Worm (Caenorhabditis elegans) whole organism, L4 larva: ENCODE results near the gene Y6E2A.1.

ENCODE experiments used
- D1046.2 ChIP-seq: fragments of 200-800 bp; sonication (Bioruptor generic); IDR thresholded peaks from 2 replicates; pipeline ENCODE4 v1.3.6; 2022; ENCODE audit warnings: missing genetic modification characterization, missing compliant biosample characterization
- F37D6.2 ChIP-seq: sonication (generic microtip); optimal IDR thresholded peaks from 2 replicates; lab custom pipeline; 2016; ENCODE audit warnings: mild to moderate bottlenecking, missing genetic modification characterization, missing compliant biosample characterization
- F49E8.2 ChIP-seq: sonication (generic microtip); optimal IDR thresholded peaks from 2 replicates; lab custom pipeline; 2016; ENCODE audit warnings: missing compliant biosample characterization, mild to moderate bottlenecking, missing genetic modification characterization, borderline replicate concordance
- R02D3.7 ChIP-seq: fragments of 150-350 bp; sonication (generic microtip); optimal IDR thresholded peaks from 3 replicates; lab custom pipeline; 2014; ENCODE audit warnings: missing biosample characterization, missing genetic modification characterization
- T20F7.1 ChIP-seq: fragments of 200-800 bp; sonication (Bioruptor generic); optimal IDR thresholded peaks from 2 replicates; lab custom pipeline; 2018; ENCODE audit warnings: mild to moderate bottlenecking, missing genetic modification characterization, missing compliant biosample characterization
- T26A8.4 ChIP-seq: fragments of 200-800 bp; sonication (Bioruptor generic); IDR thresholded peaks from 2 replicates; pipeline ENCODE4 v1.3.6; 2022; ENCODE audit warnings: missing genetic modification characterization, missing compliant biosample characterization
- Y105C5A.15 ChIP-seq: fragments of 200-800 bp; sonication (Bioruptor generic); IDR thresholded peaks from 2 replicates; pipeline ENCODE4 v1.3.6; 2022; ENCODE audit warnings: missing genetic modification characterization, missing compliant biosample characterization
- ZK546.5 ChIP-seq, 2 experiments: sonication (generic microtip); optimal IDR thresholded peaks; 2 replicates each; lab custom pipeline; 2017; ENCODE audit warnings: missing biosample characterization in 2 of 2, missing genetic modification characterization in 2 of 2
- aha-1 ChIP-seq: fragments of 150-350 bp; peaks from one replicate; lab custom pipeline; 2014; ENCODE audit warnings: missing biosample characterization, missing genetic modification characterization
- ceh-20 ChIP-seq: fragments of 200-800 bp; sonication (Bioruptor generic); IDR thresholded peaks from 2 replicates; pipeline ENCODE4 v1.3.6; 2022; ENCODE audit warnings: missing genetic modification reagents, missing genetic modification characterization, missing compliant biosample characterization
- ceh-44 ChIP-seq: fragments of 200-800 bp; sonication (Bioruptor generic); IDR thresholded peaks from 2 replicates; pipeline ENCODE4 v1.3.6; 2022; ENCODE audit warnings: missing genetic modification reagents, missing genetic modification characterization, missing compliant biosample characterization
- ceh-82 ChIP-seq: sonication (generic microtip); optimal IDR thresholded peaks from 2 replicates; lab custom pipeline; 2017; ENCODE audit warnings: missing biosample characterization, missing genetic modification characterization
- daf-16 ChIP-seq, 3 experiments: sonication (generic microtip); optimal IDR thresholded peaks; 2 replicates each; lab custom pipeline; 2016 to 2017; ENCODE audit warnings: missing genetic modification characterization in 3 of 3, missing genetic modification reagents in 3 of 3, mild to moderate bottlenecking in 2 of 3, missing compliant biosample characterization in 2 of 3, missing biosample characterization in 1 of 3, moderate library complexity in 1 of 3
- dmd-6 ChIP-seq: fragments of 200-800 bp; sonication (Bioruptor generic); IDR thresholded peaks from 2 replicates; pipeline ENCODE4 v1.3.6; 2022; ENCODE audit warnings: missing genetic modification reagents, missing genetic modification characterization, missing compliant biosample characterization
- dmd-8 ChIP-seq: fragments of 200-800 bp; sonication (Bioruptor generic); IDR thresholded peaks from 2 replicates; pipeline ENCODE4 v1.3.6; 2022; ENCODE audit warnings: missing genetic modification characterization, missing compliant biosample characterization
- dmd-9 ChIP-seq: fragments of 200-800 bp; sonication (Bioruptor generic); IDR thresholded peaks from 2 replicates; pipeline ENCODE4 v1.3.6; 2022; ENCODE audit warnings: missing genetic modification reagents, missing genetic modification characterization, missing compliant biosample characterization
- dve-1 ChIP-seq: sonication (generic microtip); optimal IDR thresholded peaks from 2 replicates; lab custom pipeline; 2017; ENCODE audit warnings: antibody characterized with exemption, mild to moderate bottlenecking, missing genetic modification characterization, missing compliant biosample characterization; ENCODE audit not compliant: insufficient read depth
- fos-1 ChIP-seq: fragments of 150-350 bp; optimal IDR thresholded peaks from 2 replicates; lab custom pipeline; 2014; ENCODE audit warnings: missing biosample characterization, missing genetic modification characterization
- hlh-30 ChIP-seq: sonication (generic microtip); optimal IDR thresholded peaks from 2 replicates; lab custom pipeline; 2017; ENCODE audit warnings: antibody characterized with exemption, mild to moderate bottlenecking, missing genetic modification characterization, missing compliant biosample characterization; ENCODE audit not compliant: insufficient read depth
- lin-13 ChIP-seq: fragments of 150-350 bp; optimal IDR thresholded peaks from 2 replicates; lab custom pipeline; 2014; ENCODE audit warnings: missing biosample characterization, missing genetic modification reagents, missing genetic modification characterization
- mdt-29 ChIP-seq: fragments of 200-800 bp; sonication (Bioruptor generic); IDR thresholded peaks from 2 replicates; pipeline ENCODE4 v1.3.6; 2022; ENCODE audit warnings: missing genetic modification reagents, missing genetic modification characterization, missing compliant biosample characterization
- mxl-2 ChIP-seq: fragments of 200-800 bp; sonication (Bioruptor generic); conservative IDR thresholded peaks from 2 replicates; pipeline ENCODE4 v1.3.6; 2022; ENCODE audit warnings: missing genetic modification reagents, missing genetic modification characterization, missing compliant biosample characterization
- nhr-25 ChIP-seq: sonication (generic microtip); optimal IDR thresholded peaks from 2 replicates; lab custom pipeline; 2017; ENCODE audit warnings: missing genetic modification characterization, mild to moderate bottlenecking, missing compliant biosample characterization, antibody characterized with exemption, moderate library complexity, borderline replicate concordance; ENCODE audit not compliant: insufficient read depth
- nhr-28 ChIP-seq: fragments of 150-350 bp; optimal IDR thresholded peaks from 2 replicates; lab custom pipeline; 2014; ENCODE audit warnings: missing biosample characterization, missing genetic modification characterization
- nhr-42 ChIP-seq: fragments of 200-800 bp; sonication (Bioruptor generic); IDR thresholded peaks from 2 replicates; pipeline ENCODE4 v1.3.6; 2022; ENCODE audit warnings: missing genetic modification characterization, missing compliant biosample characterization
- nhr-77 ChIP-seq: fragments of 150-350 bp; optimal IDR thresholded peaks from 2 replicates; lab custom pipeline; 2014; ENCODE audit warnings: missing biosample characterization, missing genetic modification characterization
- pha-4 ChIP-seq, 2 experiments: fragments of 150-350 bp in 1 of 2; fragments of 200-800 bp in 1 of 2; sonication (Bioruptor generic) in 1 of 2; IDR thresholded peaks in 1 of 2; optimal IDR thresholded peaks in 1 of 2; 2 replicates each; pipeline versions ENCODE4 v1.3.6 to Lab custom; 2014 to 2022; ENCODE audit warnings: missing genetic modification characterization in 2 of 2, missing genetic modification reagents in 2 of 2, missing biosample characterization in 1 of 2, missing compliant biosample characterization in 1 of 2
- php-3 ChIP-seq: fragments of 200-800 bp; sonication (Bioruptor generic); IDR thresholded peaks from 2 replicates; pipeline ENCODE4 v1.3.6; 2022; ENCODE audit warnings: missing genetic modification reagents, missing genetic modification characterization, missing compliant biosample characterization
- tra-1 ChIP-seq: fragments of 200-800 bp; sonication (Bioruptor generic); IDR thresholded peaks from 2 replicates; pipeline ENCODE4 v1.3.6; 2022; ENCODE audit warnings: missing genetic modification reagents, missing genetic modification characterization, missing compliant biosample characterization
- unc-62 ChIP-seq, 3 experiments: fragments of 150-350 bp in 1 of 3; sonication (generic microtip); optimal IDR thresholded peaks in 2 of 3; peaks in 1 of 3; 1 replicate in 1 of 3; 2 replicates in 2 of 3; lab custom pipeline; 2014 to 2017; ENCODE audit warnings: missing biosample characterization in 3 of 3, missing genetic modification characterization in 3 of 3, missing genetic modification reagents in 3 of 3, missing genotype in 1 of 3
- vab-7 ChIP-seq: fragments of 200-800 bp; sonication (Bioruptor generic); IDR thresholded peaks from 2 replicates; pipeline ENCODE4 v1.3.6; 2022; ENCODE audit warnings: missing genetic modification reagents, missing genetic modification characterization, missing compliant biosample characterization
- zip-2 ChIP-seq: fragments of 150-350 bp; optimal IDR thresholded peaks from 2 replicates; lab custom pipeline; 2014; ENCODE audit warnings: missing biosample characterization, missing genetic modification characterization

Y6E2A.1 gene

DNA sequence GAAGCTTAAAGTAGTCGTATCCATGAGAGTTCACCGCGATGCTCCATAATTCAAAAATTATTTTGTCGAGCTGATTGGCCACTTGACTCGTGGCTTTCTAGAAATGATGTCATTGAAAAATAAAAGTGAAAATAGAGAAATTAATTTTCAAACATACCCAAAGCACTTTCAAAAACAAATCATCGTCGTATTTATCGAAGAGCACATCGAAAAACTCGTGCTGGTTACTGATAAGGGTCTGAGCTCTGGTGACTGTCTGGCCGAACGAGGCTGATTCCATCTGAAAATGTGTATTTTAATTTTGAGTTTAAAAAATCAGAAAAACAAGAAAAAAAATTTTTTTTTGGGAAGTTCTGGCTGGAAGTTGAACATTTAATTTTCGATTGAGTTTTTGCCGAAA is 2.1 kb upstream of the Y6E2A.1 start:
- TF ChIP-seq nhr-25 (tag; lab: Kevin White, UChicago) (no peak), ceh-20 (GFP tag; lab: Robert Waterston, UW) (no peak), zip-2 (tag; lab: Kevin White, UChicago) (no peak), daf-16 (GFP tag; optimal IDR thresholded peaks at IDR 0.05; lab: Kevin White, UChicago) (no peak), daf-16 (tag; optimal IDR thresholded peaks at IDR 0.05; lab: Kevin White, UChicago) (peak; percentile 84), ceh-44 (GFP tag; lab: Robert Waterston, UW) (no peak), F37D6.2 (tag; lab: Kevin White, UChicago) (no peak), pha-4 (GFP tag; IDR thresholded peaks at IDR 0.05; lab: Robert Waterston, UW) (no peak), pha-4 (tag; optimal IDR thresholded peaks at IDR 0.05; lab: Kevin White, UChicago) (no peak), hlh-30 (tag; lab: Kevin White, UChicago) (peak; percentile 39), Y105C5A.15 (GFP tag; lab: Robert Waterston, UW) (no peak), dmd-8 (GFP tag; lab: Robert Waterston, UW) (no peak), dve-1 (tag; lab: Kevin White, UChicago) (peak; percentile 66)

DNA sequence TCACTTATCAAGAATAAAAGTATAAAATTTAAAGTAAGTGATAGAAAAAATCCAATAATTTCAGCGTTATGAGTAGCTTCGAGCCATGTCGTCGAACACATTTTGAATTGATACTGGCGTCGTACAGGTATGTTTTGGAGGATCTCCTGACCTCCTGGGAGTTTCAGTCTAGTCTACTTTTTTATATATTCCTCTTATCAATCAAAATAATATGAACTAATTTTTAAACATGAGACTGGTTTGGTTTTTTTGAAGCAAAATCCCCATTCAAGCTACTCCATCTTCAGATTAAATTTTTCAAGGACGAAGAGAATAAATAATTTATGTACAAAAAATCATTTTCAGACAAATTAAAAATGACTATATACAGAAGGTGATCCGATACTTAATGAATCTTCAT is 1.6 kb upstream of the Y6E2A.1 start, which contains the start of gene str-101:
Gene str-101, minus strand, starts transcription at position 101 of the 400 bp plus-strand sequence.
- TF ChIP-seq fos-1 (tag; lab: Kevin White, UChicago) (no peak), lin-13 (GFP tag; lab: Kevin White, UChicago) (no peak), F49E8.2 (tag; lab: Kevin White, UChicago) (no peak)

DNA sequence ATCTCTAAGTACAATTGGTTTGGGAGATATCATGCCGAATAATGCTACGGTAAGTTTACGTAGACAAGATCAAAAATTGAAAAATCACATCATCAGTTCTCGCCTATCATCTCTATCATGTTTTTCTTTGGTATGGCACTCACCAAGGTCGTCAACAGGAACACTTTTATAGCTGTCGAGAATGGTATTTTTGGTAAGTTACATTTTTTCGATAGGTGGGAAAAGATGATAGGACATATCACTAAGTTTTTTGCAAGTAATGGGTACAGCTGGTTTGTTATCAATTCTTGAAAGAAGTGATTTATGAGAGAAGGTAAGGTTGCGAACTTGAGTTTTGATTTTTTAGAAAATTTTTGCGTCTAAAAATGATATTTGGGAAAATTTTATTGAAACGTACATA is 2.3 kb downstream of the Y6E2A.1 start:
- TF ChIP-seq mxl-2 (GFP tag; lab: Robert Waterston, UW): no peak
- no peak for TF ChIP-seq ceh-82
- TF ChIP-seq T26A8.4 (GFP tag; lab: Robert Waterston, UW): no peak
- TF ChIP-seq ceh-20 (GFP tag; lab: Robert Waterston, UW): 0 out of 2 replicates have a peak, but pooled peaks have one; percentile 20
- no peak for TF ChIP-seq fos-1 (tag; lab: Kevin White, UChicago)
- no peak for TF ChIP-seq R02D3.7 (tag; lab: Kevin White, UChicago)
- TF ChIP-seq nhr-28 (tag; lab: Kevin White, UChicago): peak; percentile 55
- no peak for TF ChIP-seq D1046.2 (GFP tag; lab: Robert Waterston, UW)
- no peak for TF ChIP-seq T20F7.1
- TF ChIP-seq daf-16 (GFP tag; optimal IDR thresholded peaks at IDR 0.05; lab: Kevin White, UChicago): no peak
- no peak for TF ChIP-seq daf-16 (tag; optimal IDR thresholded peaks at IDR 0.05; lab: Kevin White, UChicago)
- TF ChIP-seq nhr-42 (GFP tag; lab: Robert Waterston, UW): no peak
- TF ChIP-seq nhr-77 (tag; lab: Kevin White, UChicago): no peak
- no peak for TF ChIP-seq aha-1 (tag; lab: Kevin White, UChicago)
- TF ChIP-seq tra-1 (GFP tag; lab: Robert Waterston, UW): 0 out of 2 replicates have a peak, but pooled peaks have one; percentile 31
- no peak for TF ChIP-seq mdt-29 (GFP tag; lab: Robert Waterston, UW)
- peak in 1 of 2 experiments; percentile 81 for TF ChIP-seq unc-62 (GFP tag; optimal IDR thresholded peaks at IDR 0.05 in 1 of 2; lab: Kevin White, UChicago)
- no peak for TF ChIP-seq unc-62 (tag; optimal IDR thresholded peaks at IDR 0.05; lab: Kevin White, UChicago)
- no peak for TF ChIP-seq vab-7
- no peak for TF ChIP-seq dmd-9
- TF ChIP-seq ZK546.5 (tag; optimal IDR thresholded peaks at IDR 0.05; lab: Kevin White, UChicago): no peak

DNA sequence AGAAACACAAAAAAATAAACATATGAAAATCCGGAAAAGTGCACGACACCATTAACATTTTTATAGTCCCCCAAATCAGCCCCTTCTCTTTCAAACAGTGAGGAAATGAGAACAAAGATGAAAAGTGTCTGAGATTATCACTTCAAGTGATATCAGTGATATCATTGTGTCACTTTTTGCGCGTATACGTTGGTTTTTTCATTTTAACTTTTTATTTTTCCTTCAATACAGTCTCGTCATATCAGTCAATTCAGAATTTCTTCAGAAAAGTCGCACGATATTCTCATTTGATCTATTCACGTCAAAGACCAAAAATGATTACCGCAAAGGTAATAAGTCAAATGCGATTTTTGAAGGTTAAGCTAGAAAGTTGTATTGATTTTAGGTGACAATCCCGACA is 5.6 kb downstream of the Y6E2A.1 start, which contains the start of gene twk-34:
Gene twk-34, plus strand, starts transcription at position 216 of the 400 bp plus-strand sequence.
- peak; percentile 21; the same call in 1 of the 2 replicates for TF ChIP-seq dmd-6 (GFP tag; lab: Robert Waterston, UW)
- TF ChIP-seq nhr-28 (tag; lab: Kevin White, UChicago): peak; percentile 7
- TF ChIP-seq php-3: no peak
- TF ChIP-seq, all 104 proteins: peak for 2
